Worm (Caenorhabditis elegans): ENCODE results near the gene F02A9.1.

DNA sequence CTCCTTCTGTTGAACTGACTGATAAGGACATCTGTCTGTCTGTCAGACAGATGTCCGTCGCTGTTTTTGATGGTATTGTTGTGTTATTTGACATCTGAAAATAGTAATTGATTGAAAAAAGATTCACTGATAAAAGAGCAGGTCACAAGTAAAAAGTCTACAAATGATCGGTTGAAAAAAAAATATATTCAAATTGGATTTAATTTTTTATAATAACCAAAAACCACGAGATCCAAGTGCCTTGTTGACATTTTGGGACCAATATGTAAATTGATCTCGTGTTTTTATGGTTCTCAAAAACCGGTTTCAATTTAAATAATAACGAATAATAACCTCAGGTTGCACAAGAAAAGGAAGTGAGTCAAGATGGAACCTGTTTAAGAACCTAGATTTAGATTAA lies 50.7 kb downstream of the F02A9.1 start, which contains the start of gene F59B2.13:
- TF ChIP-seq elt-3 (tag; optimal IDR thresholded peaks at IDR 0.05) (no peak), unc-39 (tag; optimal IDR thresholded peaks at IDR 0.05) (no peak), sptf-1 (tag; optimal IDR thresholded peaks at IDR 0.05) (no peak)
